Fruit fly (Drosophila melanogaster) whole organism: ENCODE data around the gene CG34299.

Source experiments
- CG8478 ChIP-seq: fragments of >200 bp; optimal IDR thresholded peaks from 2 replicates; lab custom pipeline; 2018; ENCODE audit warnings: inconsistent platforms
- Dll ChIP-seq: fragments of >200 bp; optimal IDR thresholded peaks from 2 replicates; lab custom pipeline; 2017
- pan ChIP-seq: fragments of >200 bp; optimal IDR thresholded peaks from 2 replicates; lab custom pipeline; 2017
- psq ChIP-seq: fragments of >200 bp; optimal IDR thresholded peaks from 2 replicates; lab custom pipeline; 2017
- usp ChIP-seq: fragments of >200 bp; optimal IDR thresholded peaks from 2 replicates; lab custom pipeline; 2017; ENCODE audit warnings: missing biosample characterization, missing genetic modification characterization, mixed read lengths

DNA sequence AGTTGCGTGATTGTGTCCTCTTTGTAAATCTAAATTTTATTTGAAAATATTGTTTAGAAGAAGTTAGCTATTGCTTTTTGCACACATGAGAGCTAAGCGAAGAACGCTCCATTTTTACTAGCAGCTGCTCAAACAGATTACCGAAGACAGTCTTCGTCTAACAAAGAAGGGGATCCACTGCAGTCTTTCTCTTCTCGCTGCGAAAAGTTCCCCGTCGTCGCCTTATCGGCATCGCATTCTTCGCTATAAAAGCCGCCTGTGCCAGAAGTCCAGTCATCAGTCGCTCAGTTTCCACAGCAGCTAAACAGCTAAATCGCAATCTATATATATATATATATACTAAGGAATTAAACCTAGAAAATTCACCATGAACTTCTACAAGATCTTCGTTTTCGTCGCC, 33.2 kb upstream of the CG34299 start, which contains the start of gene CecC:
- TF ChIP-seq CG8478 (lab: Kevin White, UChicago), result no peak
- no peak for TF ChIP-seq pan (lab: Kevin White, UChicago)
- no peak for TF ChIP-seq Dll (lab: Kevin White, UChicago)
- no peak for TF ChIP-seq psq (lab: Kevin White, UChicago)
- no peak for TF ChIP-seq usp (GFP tag; lab: Kevin White, UChicago)
